Fruit fly (Drosophila melanogaster) whole organism, embryonic: ENCODE measurements around the gene SC35.

Experiments
- CG10147 ChIP-seq: fragments of 200-800 bp; sonication (Bioruptor generic); optimal IDR thresholded peaks from 2 replicates; lab custom pipeline; 2019; ENCODE audit warnings: missing biosample characterization, mild to moderate bottlenecking, missing genetic modification characterization, moderate library complexity
- CG12659 ChIP-seq: fragments of 200-800 bp; sonication (Bioruptor generic); optimal IDR thresholded peaks from 3 replicates; lab custom pipeline; 2017; ENCODE audit warnings: mild to moderate bottlenecking, missing biosample characterization, missing genetic modification reagents, missing genetic modification characterization
- CG13624 ChIP-seq: fragments of 200-800 bp; sonication (Bioruptor generic); optimal IDR thresholded peaks from 2 replicates; lab custom pipeline; 2016; ENCODE audit warnings: missing biosample characterization, missing genetic modification characterization
- CG1603 ChIP-seq: fragments of 200-800 bp; sonication (Bioruptor generic); optimal IDR thresholded peaks from 2 replicates; lab custom pipeline; 2019; ENCODE audit warnings: missing biosample characterization, mild to moderate bottlenecking, missing genetic modification characterization, moderate library complexity
- CG16813 ChIP-seq: fragments of 200-800 bp; sonication (Bioruptor generic); IDR thresholded peaks from 3 replicates; pipeline ENCODE4 v1.3.6; 2022; ENCODE audit warnings: missing biosample characterization, missing genetic modification characterization; ENCODE audit not compliant: partially characterized antibody
- CG2120 ChIP-seq: fragments of 200-800 bp; sonication (Bioruptor generic); optimal IDR thresholded peaks from 3 replicates; lab custom pipeline; 2016; ENCODE audit warnings: missing biosample characterization, missing genetic modification characterization
- CG4617 ChIP-seq: fragments of 200-800 bp; sonication (Bioruptor generic); optimal IDR thresholded peaks from 3 replicates; lab custom pipeline; 2016; ENCODE audit warnings: missing biosample characterization, missing genetic modification characterization, borderline replicate concordance
- CG6683 ChIP-seq: fragments of 200-800 bp; sonication (Bioruptor generic); optimal IDR thresholded peaks from 2 replicates; lab custom pipeline; 2017; ENCODE audit warnings: missing biosample characterization, mild to moderate bottlenecking, missing genetic modification characterization, missing genetic modification reagents
- CG6689 ChIP-seq: fragments of 200-800 bp; sonication (Bioruptor generic); IDR thresholded peaks from 2 replicates; pipeline ENCODE4 v1.3.6; 2022; ENCODE audit warnings: missing biosample characterization, missing genetic modification characterization
- CG7271 ChIP-seq: fragments of 200-800 bp; sonication (Bioruptor generic); optimal IDR thresholded peaks from 2 replicates; lab custom pipeline; 2018; ENCODE audit warnings: missing biosample characterization, mild to moderate bottlenecking, missing genetic modification characterization, moderate library complexity
- CG7839 ChIP-seq: fragments of 200-800 bp; sonication (Bioruptor generic); optimal IDR thresholded peaks from 3 replicates; lab custom pipeline; 2018; ENCODE audit warnings: missing biosample characterization, mild to moderate bottlenecking, missing genetic modification characterization, moderate library complexity
- CG7987 ChIP-seq: fragments of 200-800 bp; sonication (Bioruptor generic); optimal IDR thresholded peaks from 2 replicates; lab custom pipeline; 2018; ENCODE audit warnings: missing biosample characterization, mild to moderate bottlenecking, missing genetic modification characterization, moderate library complexity
- Dip2 ChIP-seq: fragments of 200-800 bp; sonication (Bioruptor generic); IDR thresholded peaks from 2 replicates; pipeline ENCODE4 v1.3.6; 2022; ENCODE audit warnings: missing biosample characterization, missing genetic modification characterization
- Eip74EF ChIP-seq, 2 experiments: fragments of 200-800 bp in 1 of 2; fragments of >200 bp in 1 of 2; sonication (Bioruptor generic) in 1 of 2; optimal IDR thresholded peaks; 2 replicates each; lab custom pipeline; 2017 to 2019; ENCODE audit warnings: missing biosample characterization in 2 of 2, missing genetic modification characterization in 2 of 2, mild to moderate bottlenecking in 1 of 2, moderate library complexity in 1 of 2
- Ets97D ChIP-seq: fragments of 200-800 bp; sonication (Bioruptor generic); optimal IDR thresholded peaks from 3 replicates; lab custom pipeline; 2016; ENCODE audit warnings: missing biosample characterization, missing genetic modification characterization
- HHEX ChIP-seq: fragments of 200-800 bp; sonication (Bioruptor generic); optimal IDR thresholded peaks from 3 replicates; lab custom pipeline; 2017; ENCODE audit warnings: missing biosample characterization, mild to moderate bottlenecking, missing genetic modification characterization, missing genetic modification reagents
- Hmr ChIP-seq: fragments of 200-800 bp; sonication (Bioruptor generic); optimal IDR thresholded peaks from 3 replicates; lab custom pipeline; 2017; ENCODE audit warnings: mild to moderate bottlenecking, missing biosample characterization, missing genetic modification reagents, missing genetic modification characterization
- Nf-YB ChIP-seq: fragments of 200-800 bp; sonication (Bioruptor generic); optimal IDR thresholded peaks from 3 replicates; lab custom pipeline; 2019; ENCODE audit warnings: missing biosample characterization, mild to moderate bottlenecking, missing genetic modification characterization, moderate library complexity
- NfI ChIP-seq: fragments of 200-800 bp; sonication (Bioruptor generic); optimal IDR thresholded peaks from 3 replicates; lab custom pipeline; 2018; ENCODE audit warnings: missing biosample characterization, mild to moderate bottlenecking, missing genetic modification characterization, moderate library complexity
- Scr ChIP-seq: fragments of 200-800 bp; sonication (Bioruptor generic); IDR thresholded peaks from 2 replicates; pipeline ENCODE4 v1.3.6; 2022; ENCODE audit warnings: missing biosample characterization, missing genetic modification characterization; ENCODE audit not compliant: partially characterized antibody
- caup ChIP-seq: fragments of 200-800 bp; sonication (Bioruptor generic); optimal IDR thresholded peaks from 3 replicates; lab custom pipeline; 2017; ENCODE audit warnings: missing biosample characterization, mild to moderate bottlenecking, missing genetic modification characterization, moderate library complexity; ENCODE audit not compliant: severe bottlenecking
- fd102C ChIP-seq: fragments of 200-800 bp; sonication (Bioruptor generic); optimal IDR thresholded peaks from 2 replicates; lab custom pipeline; 2018; ENCODE audit warnings: missing biosample characterization, mild to moderate bottlenecking, missing genetic modification characterization, moderate library complexity
- fd3F ChIP-seq: fragments of 200-800 bp; sonication (Bioruptor generic); optimal IDR thresholded peaks from 2 replicates; lab custom pipeline; 2018; ENCODE audit warnings: missing biosample characterization, mild to moderate bottlenecking, missing genetic modification characterization, moderate library complexity
- grn ChIP-seq: fragments of 200-800 bp; sonication (Bioruptor generic); optimal IDR thresholded peaks from 3 replicates; lab custom pipeline; 2017; ENCODE audit warnings: missing biosample characterization, missing genetic modification characterization
- hbn ChIP-seq: fragments of 200-800 bp; sonication (Bioruptor generic); IDR thresholded peaks from 2 replicates; pipeline ENCODE4 v1.3.6; 2022; ENCODE audit warnings: missing biosample characterization, missing genetic modification characterization; ENCODE audit not compliant: partially characterized antibody
- lola ChIP-seq, 3 experiments: fragments of >200 bp in 2 of 3; fragments of 200-800 bp in 1 of 3; sonication (Bioruptor generic) in 1 of 3; optimal IDR thresholded peaks; 2 replicates each; lab custom pipeline; 2017 to 2019; ENCODE audit warnings: missing biosample characterization in 3 of 3, missing genetic modification characterization in 3 of 3, mild to moderate bottlenecking in 1 of 3, moderate library complexity in 1 of 3
- phol ChIP-seq: fragments of 200-800 bp; sonication (Bioruptor generic); optimal IDR thresholded peaks from 3 replicates; lab custom pipeline; 2018; ENCODE audit warnings: missing biosample characterization, mild to moderate bottlenecking, missing genetic modification characterization, moderate library complexity
- rib ChIP-seq: fragments of 200-800 bp; sonication (Bioruptor generic); IDR thresholded peaks from 2 replicates; pipeline ENCODE4 v1.3.6; 2022; ENCODE audit warnings: missing biosample characterization, missing genetic modification characterization
- sens ChIP-seq: fragments of 200-800 bp; sonication (Bioruptor generic); peaks from one replicate; lab custom pipeline; 2016; ENCODE audit warnings: missing biosample characterization, missing genetic modification characterization

Gene SC35

DNA sequence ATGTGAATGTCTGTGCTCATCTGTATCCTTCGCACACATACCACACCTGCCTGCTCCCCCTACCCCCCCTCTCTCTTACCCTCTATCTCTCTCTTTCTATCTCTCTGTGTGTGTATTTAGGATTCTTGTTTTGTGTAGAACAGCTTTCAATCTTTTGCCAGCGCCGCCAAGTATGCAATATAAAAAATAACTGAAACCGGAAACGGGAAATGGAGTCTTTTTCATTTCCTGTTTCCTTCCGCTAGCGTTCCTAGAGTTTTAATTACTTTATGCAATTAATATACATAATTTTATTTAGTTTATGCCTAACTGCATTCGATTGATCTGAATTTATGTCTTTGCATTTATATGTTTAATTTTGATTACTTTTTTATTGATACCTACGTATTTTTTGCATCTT, 42.1 kb downstream of the SC35 start:
- TF ChIP-seq CG7987: no peak
- no peak for TF ChIP-seq CG6683 (GFP tag; lab: Kevin White, UChicago)
- no peak for TF ChIP-seq NfI (GFP tag; lab: Kevin White, UChicago)
- TF ChIP-seq CG16813 (GFP tag; lab: Robert Waterston, UW): no peak
- TF ChIP-seq Dip2: no peak
- TF ChIP-seq CG7271 (tag; lab: Kevin White, UChicago): peak; percentile 59
- no peak for TF ChIP-seq CG12659 (GFP tag; lab: Kevin White, UChicago)
- no peak for TF ChIP-seq fd3F (GFP tag; lab: Kevin White, UChicago)
- no peak for TF ChIP-seq CG6689 (GFP tag; lab: Robert Waterston, UW)
- TF ChIP-seq phol (tag; lab: Kevin White, UChicago): no peak
- no peak for TF ChIP-seq HHEX (GFP tag; lab: Kevin White, UChicago)
- TF ChIP-seq Scr: no peak
- no peak for TF ChIP-seq Eip74EF (GFP tag; optimal IDR thresholded peaks at IDR 0.05; lab: Kevin White, UChicago)
- TF ChIP-seq CG10147 (GFP tag; lab: Kevin White, UChicago): no peak
- no peak for TF ChIP-seq rib (GFP tag; lab: Robert Waterston, UW)
- no peak for TF ChIP-seq CG7839 (tag; lab: Kevin White, UChicago)
- TF ChIP-seq fd102C: peak; percentile 3
- TF ChIP-seq CG4617 (GFP tag; lab: Kevin White, UChicago): no peak
- TF ChIP-seq Ets97D (GFP tag; lab: Kevin White, UChicago): peak; percentile 31
- TF ChIP-seq Hmr (GFP tag; lab: Kevin White, UChicago): no peak
- no peak for TF ChIP-seq lola (GFP tag; optimal IDR thresholded peaks at IDR 0.05; lab: Kevin White, UChicago)
- TF ChIP-seq hbn: no peak
- TF ChIP-seq CG1603: no peak
- TF ChIP-seq Nf-YB: no peak
- no peak for TF ChIP-seq CG2120 (GFP tag; lab: Kevin White, UChicago)
- no peak for TF ChIP-seq CG13624 (GFP tag; lab: Kevin White, UChicago)
- TF ChIP-seq sens: peak; percentile 24
- TF ChIP-seq grn (GFP tag; lab: Kevin White, UChicago): no peak
- no peak for TF ChIP-seq caup (GFP tag; lab: Kevin White, UChicago)
